Fruit fly (Drosophila melanogaster): ENCODE results near the gene Nos.

Nos gene

DNA sequence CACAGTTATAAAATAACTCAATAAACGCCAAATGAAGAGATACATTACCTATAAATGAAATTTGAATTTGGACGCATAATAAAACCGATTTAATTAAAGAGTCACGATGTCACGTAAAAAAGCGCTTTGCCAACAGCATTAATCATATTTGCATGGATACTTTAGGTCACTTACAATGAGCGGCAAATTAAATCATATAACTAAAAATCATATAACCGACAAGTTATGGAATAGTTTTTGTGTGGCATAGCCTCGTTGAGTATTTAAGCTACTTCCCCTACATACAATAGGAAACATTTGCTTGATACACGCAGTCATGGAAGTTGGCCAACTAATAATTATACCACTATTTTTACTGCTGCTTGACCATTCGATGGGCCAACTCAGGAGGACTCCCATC is 18.5 kb downstream of the Nos start, which contains the start of gene CG6508:
CG6508 (plus strand) TSS at position 301 of the 400 bp plus-strand sequence.
- TF ChIP-seq CG17801 (GFP tag; optimal IDR thresholded peaks at IDR 0.05; ENCODE audit: partially characterized antibody) = no peak

DNA sequence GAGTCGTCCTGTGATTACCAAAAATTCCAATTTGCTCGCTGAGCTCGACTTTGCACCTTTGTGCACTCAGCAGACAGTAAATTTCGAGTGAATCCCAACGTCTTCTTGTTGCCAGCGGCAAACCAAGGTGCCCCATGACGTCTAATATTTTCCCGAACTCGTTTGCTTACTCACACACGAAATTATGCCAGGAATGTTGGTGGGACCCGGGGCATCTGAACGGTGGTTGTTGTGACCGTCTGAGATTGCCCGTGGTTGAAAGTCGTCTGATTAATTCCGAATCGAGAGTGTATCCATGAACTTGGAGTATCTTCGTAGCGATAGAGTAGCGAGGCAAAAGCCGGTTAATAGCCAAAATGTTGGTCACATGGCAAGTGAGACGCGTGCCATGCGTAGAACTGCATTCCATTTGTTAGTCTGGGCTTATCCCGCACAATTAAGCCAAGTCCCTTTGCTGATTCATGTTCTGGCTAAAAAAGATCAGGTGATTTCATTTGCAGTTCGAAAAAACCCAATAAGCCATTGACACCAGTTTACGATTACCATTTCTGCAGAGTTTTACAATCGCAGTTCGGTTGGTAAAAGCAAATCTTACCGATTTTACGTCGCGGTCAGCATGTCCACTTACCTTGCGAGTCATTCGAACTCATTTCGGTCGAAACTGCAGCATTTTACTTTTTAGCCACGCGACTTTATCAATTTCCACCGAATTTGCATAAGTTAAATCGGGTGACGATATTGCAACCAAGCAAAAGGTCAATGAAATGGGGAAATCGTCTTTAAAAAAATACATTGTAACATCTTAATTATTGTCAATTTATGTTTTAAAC is 35.1 kb downstream of the Nos start:
- TF ChIP-seq CG17801 (GFP tag; optimal IDR thresholded peaks at IDR 0.05; ENCODE audit: partially characterized antibody) = peak; percentile 74

DNA sequence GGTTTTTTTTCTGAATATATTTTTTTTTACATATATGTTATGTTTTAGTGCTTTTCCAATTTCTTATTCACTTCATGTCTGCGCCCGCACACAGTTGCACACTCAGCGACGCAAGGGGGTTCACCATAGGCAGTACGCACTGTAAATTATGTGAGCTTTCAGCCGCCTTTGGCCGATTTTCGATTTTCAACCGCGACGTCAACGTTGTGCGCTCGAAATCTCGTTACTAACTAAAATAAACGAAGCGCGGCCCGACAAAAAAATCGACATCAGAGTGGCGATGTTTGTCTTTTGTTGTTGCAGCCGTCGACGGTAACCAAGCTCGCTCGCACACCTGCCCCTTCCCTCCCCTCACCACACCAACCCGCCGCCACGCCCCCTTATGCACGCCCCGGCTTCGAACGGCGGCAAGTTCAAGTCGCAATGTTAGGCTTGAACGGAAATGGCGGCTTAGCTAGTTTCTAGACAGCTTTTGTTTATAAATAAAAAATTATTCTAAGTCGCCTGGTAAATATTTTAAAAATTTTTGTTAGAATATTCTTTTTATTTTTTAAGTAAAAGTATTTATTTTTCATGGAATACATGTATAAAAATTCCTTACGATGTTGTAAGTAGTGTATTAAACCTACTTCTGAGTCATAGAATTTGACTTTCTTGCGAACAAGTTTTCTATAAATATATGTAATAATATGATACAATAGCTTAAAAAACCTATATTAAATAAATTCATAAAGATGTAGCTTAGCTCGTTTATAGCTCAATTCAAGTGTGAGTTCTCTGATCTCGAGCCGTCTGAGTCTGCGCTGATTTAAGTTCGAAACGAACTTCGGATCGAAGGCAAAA is 36.2 kb downstream of the Nos start, which contains the start of gene CG31869:
CG31869 (minus strand) TSS at position 233 of the 843 bp plus-strand sequence.
- TF ChIP-seq CG17801 (GFP tag; optimal IDR thresholded peaks at IDR 0.05; ENCODE audit: partially characterized antibody) = no peak

- no peak for TF ChIP-seq CG17801 (GFP tag; optimal IDR thresholded peaks at IDR 0.05; ENCODE audit: partially characterized antibody)
Observed at dm6 chr2L:10795731-10796130, 41.6 kb downstream of the Nos start.

dm6 chr2L:10794032-10794431 is 43.3 kb downstream of the Nos start:
- no peak for TF ChIP-seq CG17801 (GFP tag; optimal IDR thresholded peaks at IDR 0.05; ENCODE audit: partially characterized antibody)

- no peak for TF ChIP-seq CG17801 (GFP tag; optimal IDR thresholded peaks at IDR 0.05; ENCODE audit: partially characterized antibody)
Observed at dm6 chr2L:10792072-10792471, 45.2 kb downstream of the Nos start.

DNA sequence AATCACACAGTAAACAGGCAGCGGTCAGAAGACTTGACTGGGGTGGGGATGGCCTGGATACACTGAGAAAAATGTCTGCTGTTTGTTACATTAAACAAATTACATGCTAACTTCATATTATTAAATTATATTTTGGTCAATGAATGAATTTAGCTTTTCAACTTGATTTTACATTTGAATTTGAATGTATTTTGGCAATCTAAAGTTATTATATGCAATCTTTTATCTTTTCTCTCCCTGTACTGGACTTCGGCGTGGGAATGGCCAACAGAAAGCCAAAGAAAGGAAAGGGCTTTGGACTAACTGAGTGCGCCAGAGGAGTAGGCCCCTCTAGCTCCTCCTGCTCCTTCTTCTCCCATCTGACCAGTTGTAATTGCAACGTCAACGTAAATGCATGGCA is 46.0 kb downstream of the Nos start:
- no peak for TF ChIP-seq CG17801 (GFP tag; optimal IDR thresholded peaks at IDR 0.05; ENCODE audit: partially characterized antibody)

DNA sequence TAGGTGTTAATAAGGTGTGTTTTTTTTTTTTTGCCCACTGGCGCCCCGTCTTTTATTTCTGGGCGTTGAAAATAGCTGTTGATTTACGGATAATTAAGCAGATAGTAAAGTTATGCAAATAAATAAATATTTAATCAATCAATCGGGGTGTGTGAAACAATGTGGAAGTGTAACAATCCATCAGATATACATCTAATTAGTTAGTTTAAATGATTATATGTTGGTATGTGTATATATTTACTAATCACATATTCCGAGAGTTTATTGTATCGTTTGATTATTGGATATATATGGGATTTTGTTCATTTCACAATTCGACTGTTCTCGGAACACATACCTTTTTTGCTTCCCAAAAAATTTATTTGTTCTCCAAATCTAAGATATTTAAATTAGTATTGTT is 47.4 kb downstream of the Nos start, which contains the start of gene CG31870:
CG31870 (plus strand) TSS at position 301 of the 400 bp plus-strand sequence.
- TF ChIP-seq CG17801 (GFP tag; optimal IDR thresholded peaks at IDR 0.05; ENCODE audit: partially characterized antibody) = no peak

DNA sequence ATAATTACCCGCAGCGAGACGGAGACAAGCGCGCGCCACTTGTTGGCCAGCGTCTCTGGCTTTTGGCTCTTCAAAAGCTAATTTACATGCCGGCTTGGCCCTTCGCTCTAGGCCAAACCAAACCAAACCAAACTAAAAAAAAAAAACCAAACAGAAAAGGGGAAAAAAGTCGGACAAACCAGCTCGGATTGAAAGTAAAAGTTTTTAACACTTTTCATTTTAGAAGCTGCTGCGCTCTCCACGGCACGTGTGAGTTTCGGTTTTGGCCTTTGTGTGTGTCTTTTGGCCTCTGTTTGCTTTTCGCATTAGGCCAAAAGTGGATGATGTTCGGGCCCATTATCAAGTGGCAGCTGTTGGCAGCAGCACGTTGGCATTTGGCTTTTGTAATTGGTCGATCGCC is 56.1 kb downstream of the Nos start:
- TF ChIP-seq CG17801 (GFP tag; optimal IDR thresholded peaks at IDR 0.05; ENCODE audit: partially characterized antibody) = no peak

dm6 chr2L:10774041-10774440 is 63.3 kb downstream of the Nos start:
- TF ChIP-seq CG17801 (GFP tag; optimal IDR thresholded peaks at IDR 0.05; ENCODE audit: partially characterized antibody) = no peak

DNA sequence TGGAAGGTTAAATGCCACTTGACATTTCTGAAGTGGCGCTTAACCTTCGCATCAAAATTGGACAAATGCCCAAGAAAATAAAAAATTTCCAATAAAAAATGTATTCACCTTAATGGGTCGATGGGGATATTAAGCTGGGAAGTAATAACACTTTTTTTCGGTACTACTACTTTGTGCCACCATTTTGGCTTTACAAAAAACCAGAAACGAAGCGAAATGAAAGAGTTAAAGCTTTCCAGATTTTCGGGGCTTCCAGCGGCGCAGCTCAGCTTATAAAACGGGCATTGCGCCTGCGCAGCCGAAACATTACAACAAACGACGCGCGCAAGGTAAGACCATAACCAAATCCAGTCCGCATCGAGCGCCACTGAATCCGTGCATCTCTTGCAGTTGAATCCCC is 66.7 kb downstream of the Nos start, which contains the start of gene CG17127:
CG17127 (plus strand) TSS at position 301 of the 400 bp plus-strand sequence.
- no peak for TF ChIP-seq CG17801 (GFP tag; optimal IDR thresholded peaks at IDR 0.05; ENCODE audit: partially characterized antibody)

- TF ChIP-seq CG17801 (GFP tag; optimal IDR thresholded peaks at IDR 0.05; ENCODE audit: partially characterized antibody) = no peak
Observed at dm6 chr2L:10769708-10770107, 67.6 kb downstream of the Nos start, which contains the start of gene CG6724. Gene CG6724, minus strand, starts transcription at chr2L:10769952.

- no peak for TF ChIP-seq CG17801 (GFP tag; optimal IDR thresholded peaks at IDR 0.05; ENCODE audit: partially characterized antibody)
Observed at dm6 chr2L:10767597-10768188, 69.6 kb downstream of the Nos start, which contains the start of gene Ubc2. Gene Ubc2, minus strand, starts transcription at chr2L:10768006.

- TF ChIP-seq CG17801 (GFP tag; optimal IDR thresholded peaks at IDR 0.05; ENCODE audit: partially characterized antibody) = no peak
Observed at dm6 chr2L:10760422-10761166, 76.7 kb downstream of the Nos start, which contains the start of gene CG6495. Gene CG6495, plus strand, starts transcription at chr2L:10761116.
